Worm (Caenorhabditis elegans) whole organism, late embryonic: ENCODE results near the gene eif-2Bgamma.
"Not testable (repeated sequence)": the region's sequence is repeated elsewhere in the genome, so short reads cannot be mapped to it uniquely, and the experiment has no call there.

Experiments used
- C08G9.2 ChIP-seq: sonication (generic microtip); optimal IDR thresholded peaks from 2 replicates; lab custom pipeline; 2016; ENCODE audit warnings: mild to moderate bottlenecking, missing genetic modification characterization, moderate library complexity, missing compliant biosample characterization
- F13H6.1 ChIP-seq: sonication (generic microtip); optimal IDR thresholded peaks from 2 replicates; lab custom pipeline; 2016; ENCODE audit warnings: missing genetic modification characterization, missing compliant biosample characterization
- K09A11.1 ChIP-seq: sonication (generic microtip); optimal IDR thresholded peaks from 2 replicates; lab custom pipeline; 2017; ENCODE audit warnings: antibody characterized with exemption, mild to moderate bottlenecking, missing genetic modification characterization, missing compliant biosample characterization; ENCODE audit not compliant: insufficient read depth
- T23F11.4 ChIP-seq: fragments of 200-800 bp; sonication (Bioruptor generic); optimal IDR thresholded peaks from 2 replicates; lab custom pipeline; 2018; ENCODE audit warnings: mild to moderate bottlenecking, missing genetic modification characterization, missing compliant biosample characterization
- ahr-1 ChIP-seq: sonication (generic microtip); optimal IDR thresholded peaks from 2 replicates; lab custom pipeline; 2016; ENCODE audit warnings: missing genetic modification characterization, missing compliant biosample characterization
- ama-1 ChIP-seq: fragments of 150-350 bp; optimal IDR thresholded peaks from 2 replicates; lab custom pipeline; 2014
- ceh-18 ChIP-seq: sonication (generic microtip); optimal IDR thresholded peaks from 2 replicates; lab custom pipeline; 2016; ENCODE audit warnings: missing genetic modification characterization, missing compliant biosample characterization
- ceh-19 ChIP-seq: fragments of 200-800 bp; sonication (Bioruptor generic); optimal IDR thresholded peaks from 2 replicates; lab custom pipeline; 2018; ENCODE audit warnings: mild to moderate bottlenecking, missing genetic modification characterization, missing compliant biosample characterization
- ceh-2 ChIP-seq: sonication (generic microtip); optimal IDR thresholded peaks from 2 replicates; lab custom pipeline; 2016; ENCODE audit warnings: missing genotype, missing genetic modification characterization, missing compliant biosample characterization
- ceh-22 ChIP-seq: sonication (generic microtip); optimal IDR thresholded peaks from 2 replicates; lab custom pipeline; 2017; ENCODE audit warnings: missing biosample characterization, missing genetic modification characterization
- ceh-24 ChIP-seq: sonication (generic microtip); optimal IDR thresholded peaks from 2 replicates; lab custom pipeline; 2016; ENCODE audit warnings: mild to moderate bottlenecking, missing genetic modification characterization, missing compliant biosample characterization
- ceh-30 ChIP-seq: fragments of 150-350 bp; optimal IDR thresholded peaks from 2 replicates; lab custom pipeline; 2014; ENCODE audit warnings: missing biosample characterization, missing genetic modification characterization
- ceh-31 ChIP-seq: sonication (generic microtip); optimal IDR thresholded peaks from 2 replicates; lab custom pipeline; 2016; ENCODE audit warnings: missing genetic modification characterization, missing compliant biosample characterization
- ceh-34 ChIP-seq: sonication (generic microtip); optimal IDR thresholded peaks from 2 replicates; lab custom pipeline; 2016; ENCODE audit warnings: mild to moderate bottlenecking, missing genetic modification characterization, missing compliant biosample characterization
- ceh-45 ChIP-seq: fragments of 200-800 bp; sonication (Bioruptor generic); IDR thresholded peaks from 2 replicates; pipeline ENCODE4 v1.3.6; 2022; ENCODE audit warnings: missing genetic modification reagents, missing genetic modification characterization, missing compliant biosample characterization
- dmd-4 ChIP-seq: sonication (generic microtip); optimal IDR thresholded peaks from 2 replicates; lab custom pipeline; 2016; ENCODE audit warnings: borderline replicate concordance, missing genetic modification characterization, missing compliant biosample characterization
- dve-1 ChIP-seq: sonication (generic microtip); optimal IDR thresholded peaks from 2 replicates; lab custom pipeline; 2017; ENCODE audit warnings: antibody characterized with exemption, mild to moderate bottlenecking, missing genetic modification characterization, missing compliant biosample characterization
- elt-4 ChIP-seq: sonication (generic microtip); optimal IDR thresholded peaks from 2 replicates; lab custom pipeline; 2016; ENCODE audit warnings: missing genetic modification characterization, missing compliant biosample characterization
- fax-1 ChIP-seq: sonication (generic microtip); optimal IDR thresholded peaks from 2 replicates; lab custom pipeline; 2016; ENCODE audit warnings: missing genotype, missing genetic modification characterization, missing compliant biosample characterization
- fkh-10 ChIP-seq: fragments of 150-350 bp; optimal IDR thresholded peaks from 2 replicates; lab custom pipeline; 2014; ENCODE audit warnings: missing biosample characterization, missing genetic modification reagents, missing genetic modification characterization
- gmeb-2 ChIP-seq: sonication (generic microtip); optimal IDR thresholded peaks from 2 replicates; lab custom pipeline; 2016; ENCODE audit warnings: missing genetic modification characterization, inconsistent platforms, missing compliant biosample characterization
- hlh-15 ChIP-seq: sonication (generic microtip); optimal IDR thresholded peaks from 2 replicates; lab custom pipeline; 2016; ENCODE audit warnings: missing genetic modification characterization, missing compliant biosample characterization
- hlh-6 ChIP-seq: sonication (generic microtip); optimal IDR thresholded peaks from 2 replicates; lab custom pipeline; 2016; ENCODE audit warnings: missing genotype, missing genetic modification characterization, missing compliant biosample characterization
- hlh-8 ChIP-seq: sonication (generic microtip); optimal IDR thresholded peaks from 2 replicates; lab custom pipeline; 2016; ENCODE audit warnings: missing genotype, missing genetic modification characterization, missing compliant biosample characterization
- nfya-1 ChIP-seq: sonication (generic microtip); optimal IDR thresholded peaks from 2 replicates; lab custom pipeline; 2017; ENCODE audit warnings: missing genetic modification characterization, mild to moderate bottlenecking, missing compliant biosample characterization, antibody characterized with exemption, moderate library complexity
- nhr-11 ChIP-seq: fragments of 150-350 bp; optimal IDR thresholded peaks from 2 replicates; lab custom pipeline; 2014; ENCODE audit warnings: missing biosample characterization, missing genetic modification characterization
- nhr-232 ChIP-seq: sonication (generic microtip); optimal IDR thresholded peaks from 2 replicates; lab custom pipeline; 2016; ENCODE audit warnings: missing genetic modification characterization, missing compliant biosample characterization
- npax-4 ChIP-seq: sonication (generic microtip); optimal IDR thresholded peaks from 2 replicates; lab custom pipeline; 2016; ENCODE audit warnings: missing genetic modification characterization, missing compliant biosample characterization
- pag-3 ChIP-seq: sonication (generic microtip); optimal IDR thresholded peaks from 2 replicates; lab custom pipeline; 2016; ENCODE audit warnings: missing compliant biosample characterization, missing genetic modification characterization, borderline replicate concordance
- pat-9 ChIP-seq: fragments of 200-800 bp; sonication (Bioruptor generic); optimal IDR thresholded peaks from 2 replicates; lab custom pipeline; 2018; ENCODE audit warnings: mild to moderate bottlenecking, missing genetic modification characterization, moderate library complexity, missing compliant biosample characterization
- pqm-1 ChIP-seq: sonication (generic microtip); optimal IDR thresholded peaks from 2 replicates; lab custom pipeline; 2016; ENCODE audit warnings: missing genetic modification characterization, missing compliant biosample characterization
- pros-1 ChIP-seq: fragments of 150-350 bp; optimal IDR thresholded peaks from 2 replicates; lab custom pipeline; 2014; ENCODE audit warnings: missing biosample characterization, missing genetic modification reagents, missing genetic modification characterization
- rnt-1 ChIP-seq: sonication (generic microtip); optimal IDR thresholded peaks from 2 replicates; lab custom pipeline; 2016; ENCODE audit warnings: missing genetic modification characterization, missing compliant biosample characterization
- sdc-2 ChIP-seq: sonication (generic microtip); optimal IDR thresholded peaks from 2 replicates; lab custom pipeline; 2016; ENCODE audit warnings: missing genotype, missing genetic modification characterization, missing compliant biosample characterization
- sox-2 ChIP-seq: fragments of 200-800 bp; sonication (Bioruptor generic); IDR thresholded peaks from 2 replicates; pipeline ENCODE4 v1.3.6; 2022; ENCODE audit warnings: missing genetic modification reagents, missing genetic modification characterization, missing compliant biosample characterization
- unc-42 ChIP-seq: sonication (generic microtip); optimal IDR thresholded peaks from 2 replicates; lab custom pipeline; 2016; ENCODE audit warnings: missing genotype, missing genetic modification characterization, missing compliant biosample characterization
- unc-55 ChIP-seq: sonication (generic microtip); optimal IDR thresholded peaks from 2 replicates; lab custom pipeline; 2017; ENCODE audit warnings: missing biosample characterization, missing genetic modification reagents, missing genetic modification characterization
- zip-5 ChIP-seq: sonication (generic microtip); optimal IDR thresholded peaks from 2 replicates; lab custom pipeline; 2016; ENCODE audit warnings: missing genetic modification characterization, missing compliant biosample characterization

eif-2Bgamma gene

DNA sequence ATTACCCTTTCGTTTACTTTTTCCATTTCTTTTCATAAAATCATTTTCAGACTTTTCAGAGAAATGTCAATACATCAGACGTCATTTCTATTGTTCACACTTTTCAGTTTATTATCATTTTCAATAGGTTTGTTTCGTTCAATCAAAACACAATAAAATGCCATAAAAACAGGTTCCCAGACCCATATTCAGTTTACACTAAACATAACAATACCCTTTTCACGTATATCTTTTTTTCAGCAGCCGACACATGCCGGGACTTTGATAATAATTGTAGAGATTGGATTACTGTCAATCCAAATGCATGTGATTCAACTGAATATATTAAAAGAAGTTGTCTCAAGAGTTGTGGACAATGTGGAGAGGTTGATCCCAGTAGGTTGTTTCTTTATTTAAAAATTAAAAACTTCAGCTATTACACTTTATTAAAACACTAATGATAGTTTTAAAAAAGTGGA lies 22.4 kb upstream of the eif-2Bgamma start, which contains the start of gene C15F1.1:
C15F1.1 (plus strand) TSS at position 51 of the 458 bp plus-strand sequence.
- no peak for TF ChIP-seq ceh-31
- no peak for TF ChIP-seq dve-1 (tag; lab: Kevin White, UChicago)
- no peak for TF ChIP-seq unc-55
- no peak for TF ChIP-seq ceh-22 (tag; lab: Kevin White, UChicago)
- no peak for TF ChIP-seq pag-3 (tag; lab: Kevin White, UChicago)
- TF ChIP-seq pros-1 (tag; lab: Kevin White, UChicago) = no peak
- TF ChIP-seq npax-4 (tag; lab: Kevin White, UChicago) = no peak
- no peak for TF ChIP-seq hlh-15 (tag; lab: Kevin White, UChicago)
- no peak for TF ChIP-seq gmeb-2 (tag; lab: Kevin White, UChicago)
- no peak for TF ChIP-seq ceh-19
- no peak for TF ChIP-seq fkh-10
- no peak for TF ChIP-seq ceh-24 (tag; lab: Kevin White, UChicago)
- no peak for TF ChIP-seq sdc-2 (tag; lab: Kevin White, UChicago)
- no peak for TF ChIP-seq hlh-6 (tag; lab: Kevin White, UChicago)
- TF ChIP-seq nfya-1 (tag; lab: Kevin White, UChicago) = no peak

- no peak for TF ChIP-seq rnt-1
- TF ChIP-seq nhr-232 (tag; lab: Kevin White, UChicago) = no peak
- TF ChIP-seq sox-2 (GFP tag; lab: Robert Waterston, UW) = no peak
- TF ChIP-seq ceh-2 (tag; lab: Kevin White, UChicago) = no peak
- no peak for TF ChIP-seq gmeb-2 (tag; lab: Kevin White, UChicago)
- no peak for TF ChIP-seq K09A11.1 (tag; lab: Kevin White, UChicago)
- TF ChIP-seq unc-55 = no peak
- TF ChIP-seq ceh-31 = no peak
- no peak for TF ChIP-seq ama-1 (lab: Kevin White, UChicago)
- no peak for TF ChIP-seq ahr-1
- TF ChIP-seq dmd-4 = no peak
- TF ChIP-seq C08G9.2 (tag; lab: Kevin White, UChicago) = no peak
- no peak for TF ChIP-seq nhr-11 (tag; lab: Kevin White, UChicago)
- TF ChIP-seq pqm-1 (tag; lab: Kevin White, UChicago) = no peak
- TF ChIP-seq pat-9 (tag; lab: Kevin White, UChicago) = no peak
Observed at ce11 chrII:6979646-6980045, 12.2 kb upstream of the eif-2Bgamma start, which contains the start of gene C15F1.2. TSS of gene C15F1.2 (plus strand) at chrII:6979953.

- TF ChIP-seq C08G9.2 (tag; lab: Kevin White, UChicago) (no peak), ceh-31 (no peak), rnt-1 (no peak), nhr-11 (tag; lab: Kevin White, UChicago) (no peak), elt-4 (no peak), fkh-10 (no peak), dve-1 (tag; lab: Kevin White, UChicago) (no peak)
Observed at ce11 chrII:6978908-6979307, 11.5 kb upstream of the eif-2Bgamma start.

ce11 chrII:6977732-6978131 lies 10.3 kb upstream of the eif-2Bgamma start, which contains the start of gene C15F1.8:
TSS of gene C15F1.8 (minus strand) at chrII:6977832.
- TF ChIP-seq zip-5 (tag; lab: Kevin White, UChicago); ceh-30; unc-42: not testable (repeated sequence)
- TF ChIP-seq, all 69 proteins: peak for 0; not testable (repeated sequence) for 69

DNA sequence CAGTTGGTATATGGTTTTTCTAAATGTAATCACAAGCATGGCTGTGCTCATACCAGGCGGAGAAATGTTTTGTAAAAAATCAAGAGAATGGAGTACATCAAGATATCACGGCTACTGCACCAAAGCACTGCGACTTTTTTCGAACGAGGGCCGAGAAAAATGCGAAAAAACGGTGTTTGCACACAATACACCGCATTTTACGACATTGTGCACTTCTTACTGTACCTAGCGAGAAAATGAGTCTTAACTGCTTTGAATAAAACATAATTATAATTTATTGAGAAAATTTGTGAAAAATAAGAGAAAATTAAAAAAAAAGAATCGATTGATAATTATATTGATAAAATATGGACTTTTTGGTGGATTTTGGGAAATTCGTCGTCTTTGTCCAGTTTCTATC lies 8.3 kb upstream of the eif-2Bgamma start:
- no peak for TF ChIP-seq rnt-1
- TF ChIP-seq ceh-18 (tag; lab: Kevin White, UChicago) = no peak
- TF ChIP-seq F13H6.1 (tag; lab: Kevin White, UChicago) = no peak
- no peak for TF ChIP-seq ceh-45
- no peak for TF ChIP-seq ceh-24 (tag; lab: Kevin White, UChicago)
- no peak for TF ChIP-seq T23F11.4 (GFP tag; lab: Kevin White, UChicago)
- no peak for TF ChIP-seq fkh-10
- TF ChIP-seq sdc-2 (tag; lab: Kevin White, UChicago) = no peak
- TF ChIP-seq hlh-8 (tag; lab: Kevin White, UChicago) = no peak
- TF ChIP-seq fax-1 (tag; lab: Kevin White, UChicago) = no peak
- TF ChIP-seq ceh-34 (tag; lab: Kevin White, UChicago) = no peak
